Fruit fly (Drosophila melanogaster): ENCODE results near the gene CG17264.

- TF ChIP-seq pan (optimal IDR thresholded peaks at IDR 0.05) (no peak), psq (optimal IDR thresholded peaks at IDR 0.05) (no peak)
Measured at dm6 chr2L:2972439-2972936, 45.8 kb upstream of the CG17264 start, which contains the start of the genes Rrp1 and gammaTub23C.

Measured in whole organism.